Fruit fly (Drosophila melanogaster): Measurements from ENCODE around the gene Eip75B.

- TF ChIP-seq CG8478 (optimal IDR thresholded peaks at IDR 0.05) (no peak), CTCF (optimal IDR thresholded peaks at IDR 0.05) (no peak)
These were observed 34.8 kb downstream of the Eip75B start for dm6 chr3L:18029546-18030300.
